Worm (Caenorhabditis elegans) whole organism, midembryonic: Measurements from ENCODE around the gene srw-55.

Experiments used
- cog-1 ChIP-seq: sonication (generic microtip); optimal IDR thresholded peaks from 2 replicates; lab custom pipeline; 2016; ENCODE audit warnings: missing genetic modification characterization, missing compliant biosample characterization
- flt-1 ChIP-seq: fragments of 200-800 bp; sonication (Bioruptor generic); IDR thresholded peaks from 2 replicates; pipeline ENCODE4 v1.3.6; 2022; ENCODE audit warnings: missing genetic modification characterization, missing compliant biosample characterization

DNA sequence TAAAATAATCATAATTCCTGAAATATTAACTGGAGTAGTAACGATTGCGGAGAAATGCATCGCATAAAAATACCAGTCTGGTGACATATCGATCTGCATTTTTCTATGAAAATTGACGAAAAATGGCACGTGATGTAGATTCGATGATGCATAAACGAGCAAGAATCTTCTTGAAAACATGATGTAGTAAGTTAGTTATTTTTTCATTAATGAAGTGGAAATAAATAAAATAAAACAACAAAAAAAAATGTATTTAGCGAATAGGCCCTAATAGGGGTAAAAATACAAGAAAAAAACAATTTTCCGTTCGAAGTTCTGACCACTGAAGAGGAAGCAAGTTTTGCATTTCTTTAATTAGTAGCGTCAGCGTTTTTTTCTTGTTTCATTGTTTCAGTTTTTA lies 25.0 kb upstream of the srw-55 start, which contains the start of gene sri-2:
- TF ChIP-seq cog-1 (tag; lab: Kevin White, UChicago) = no peak
- TF ChIP-seq flt-1 (GFP tag; lab: Robert Waterston, UW) = no peak
